Worm (Caenorhabditis elegans) whole organism, L2 larva: ENCODE results near the gene F31F4.1.

Source experiments
- ceh-16 ChIP-seq: fragments of 150-350 bp; optimal IDR thresholded peaks from 2 replicates; lab custom pipeline; 2014; ENCODE audit warnings: missing biosample characterization, missing genetic modification characterization
- fos-1 ChIP-seq: fragments of 150-350 bp; optimal IDR thresholded peaks from 2 replicates; lab custom pipeline; 2014; ENCODE audit warnings: missing biosample characterization, missing genetic modification characterization
- lin-39 ChIP-seq: fragments of 150-350 bp; optimal IDR thresholded peaks from 2 replicates; lab custom pipeline; 2014; ENCODE audit warnings: missing biosample characterization, missing genetic modification reagents, missing genetic modification characterization
- lsy-2 ChIP-seq, 2 experiments: fragments of 150-350 bp in 1 of 2; sonication (generic microtip) in 1 of 2; optimal IDR thresholded peaks; 2 replicates each; lab custom pipeline; 2014 to 2017; ENCODE audit warnings: missing biosample characterization in 2 of 2, missing genetic modification characterization in 2 of 2
- nhr-21 ChIP-seq: fragments of 150-350 bp; optimal IDR thresholded peaks from 2 replicates; lab custom pipeline; 2014; ENCODE audit warnings: missing biosample characterization, missing genetic modification characterization
- nhr-25 ChIP-seq: fragments of 150-350 bp; sonication (generic microtip); optimal IDR thresholded peaks from 3 replicates; lab custom pipeline; 2014; ENCODE audit warnings: missing biosample characterization, missing genetic modification characterization
- nhr-6 ChIP-seq: fragments of 150-350 bp; optimal IDR thresholded peaks from 2 replicates; lab custom pipeline; 2014; ENCODE audit warnings: missing biosample characterization, missing genetic modification characterization
- snpc-4 ChIP-seq: fragments of 150-350 bp; optimal IDR thresholded peaks from 2 replicates; lab custom pipeline; 2014; ENCODE audit warnings: missing biosample characterization, missing genetic modification characterization
- unc-39 ChIP-seq: fragments of 150-350 bp; optimal IDR thresholded peaks from 2 replicates; lab custom pipeline; 2014; ENCODE audit warnings: missing biosample characterization, missing genetic modification characterization
- unc-62 ChIP-seq: fragments of 150-350 bp; optimal IDR thresholded peaks from 2 replicates; lab custom pipeline; 2014; ENCODE audit warnings: missing biosample characterization, missing genetic modification reagents, missing genetic modification characterization
- zag-1 ChIP-seq: fragments of 150-350 bp; optimal IDR thresholded peaks from 2 replicates; lab custom pipeline; 2014; ENCODE audit warnings: missing biosample characterization, missing genetic modification characterization
- ztf-11 ChIP-seq: sonication (generic microtip); optimal IDR thresholded peaks from 2 replicates; lab custom pipeline; 2017; ENCODE audit warnings: missing biosample characterization, missing genetic modification characterization

DNA sequence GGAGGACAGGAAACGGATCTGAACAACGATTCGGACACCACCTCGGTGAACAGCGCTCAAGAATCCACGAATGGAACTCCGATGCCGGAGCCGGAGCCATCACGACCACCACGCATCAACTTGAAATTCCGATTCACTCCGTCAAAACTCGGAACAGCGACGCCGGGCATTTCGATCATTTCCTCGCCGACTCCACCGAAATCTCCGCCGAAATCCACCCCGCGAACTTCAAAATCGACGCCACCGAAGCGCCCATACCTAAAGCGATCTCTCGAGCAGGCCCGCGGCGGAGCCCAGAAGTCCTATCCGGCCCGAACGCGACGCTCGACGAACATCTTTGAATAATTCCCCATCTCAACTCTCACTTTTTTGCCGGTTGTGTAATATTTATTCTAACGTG is 5.7 kb downstream of the F31F4.1 start:
- TF ChIP-seq zag-1 (no peak), fos-1 (tag; lab: Kevin White, UChicago) (no peak), unc-39 (tag; lab: Kevin White, UChicago) (no peak), ceh-16 (tag; lab: Kevin White, UChicago) (no peak), nhr-6 (tag; lab: Kevin White, UChicago) (no peak), ztf-11 (tag; lab: Kevin White, UChicago) (no peak), unc-62 (no peak), lsy-2 (tag; optimal IDR thresholded peaks at IDR 0.05; lab: Kevin White, UChicago) (no peak), snpc-4 (tag; lab: Kevin White, UChicago) (no peak), nhr-25 (tag; lab: Kevin White, UChicago) (no peak), lin-39 (tag; lab: Kevin White, UChicago) (no peak), nhr-21 (tag; lab: Kevin White, UChicago) (no peak)
